Worm (Caenorhabditis elegans): Measurements from ENCODE around the gene ZK105.11.

ZK105.11 gene

ce11 chrV:7708525-7708924 lies at the start of gene ZK105.11:
Gene ZK105.11, minus strand, starts transcription at chrV:7708625.
- no peak for TF ChIP-seq sdz-12 (GFP tag; optimal IDR thresholded peaks at IDR 0.05)
- no peak for TF ChIP-seq ceh-28 (tag; optimal IDR thresholded peaks at IDR 0.05)
- TF ChIP-seq Y75B8A.6 (GFP tag; IDR thresholded peaks at IDR 0.05) = no peak
- no peak for TF ChIP-seq attf-4 (tag; optimal IDR thresholded peaks at IDR 0.05)
- TF ChIP-seq lsy-2 (tag; optimal IDR thresholded peaks at IDR 0.05) = no peak
- no peak for TF ChIP-seq spr-1 (tag; optimal IDR thresholded peaks at IDR 0.05)
- no peak for TF ChIP-seq snpc-1.2 (GFP tag; IDR thresholded peaks at IDR 0.05)
- TF ChIP-seq mes-2 (tag; optimal IDR thresholded peaks at IDR 0.05; ENCODE audit: poor library complexity, severe bottlenecking) = no peak
- no peak for TF ChIP-seq ctbp-1 (GFP tag; IDR thresholded peaks at IDR 0.05)
- TF ChIP-seq ceh-62 (tag; optimal IDR thresholded peaks at IDR 0.05) = no peak
- TF ChIP-seq Y5F2A.4 (GFP tag; optimal IDR thresholded peaks at IDR 0.05) = no peak

- TF ChIP-seq mdt-29 (GFP tag; IDR thresholded peaks at IDR 0.05) = no peak
- no peak for TF ChIP-seq snpc-1.2 (GFP tag; IDR thresholded peaks at IDR 0.05)
- no peak for TF ChIP-seq ceh-82 (tag; optimal IDR thresholded peaks at IDR 0.05)
- no peak for TF ChIP-seq zfp-2 (tag; optimal IDR thresholded peaks at IDR 0.05)
- TF ChIP-seq daf-16 (GFP tag; optimal IDR thresholded peaks at IDR 0.05) = no peak
- TF ChIP-seq daf-16 (tag; optimal IDR thresholded peaks at IDR 0.05) = peak; percentile 56
- no peak for TF ChIP-seq dmd-9 (GFP tag; IDR thresholded peaks at IDR 0.05)
- peak; percentile 38 for TF ChIP-seq pqm-1 (tag; optimal IDR thresholded peaks at IDR 0.05)
- TF ChIP-seq hlh-11 (tag; optimal IDR thresholded peaks at IDR 0.05) = no peak
- TF ChIP-seq nhr-77 (tag; optimal IDR thresholded peaks at IDR 0.05) = no peak
- no peak for TF ChIP-seq ama-1 (optimal IDR thresholded peaks at IDR 0.05)
- no peak for TF ChIP-seq R02D3.7 (tag; optimal IDR thresholded peaks at IDR 0.05)
These were observed 47.6 kb upstream of the ZK105.11 start for ce11 chrV:7755991-7756390.

- TF ChIP-seq lin-1 (GFP tag; IDR thresholded peaks at IDR 0.05) (no peak), saeg-2 (GFP tag; IDR thresholded peaks at IDR 0.05) (no peak), zfp-3 (GFP tag; conservative IDR thresholded peaks at IDR 0.05) (no peak), lin-13 (GFP tag; optimal IDR thresholded peaks at IDR 0.05) (no peak), nhr-76 (tag; optimal IDR thresholded peaks at IDR 0.05) (no peak), spr-1 (tag; optimal IDR thresholded peaks at IDR 0.05) (no peak), mep-1 (tag; optimal IDR thresholded peaks at IDR 0.05) (no peak), ceh-82 (tag; optimal IDR thresholded peaks at IDR 0.05) (no peak), Y48G9A.11 (GFP tag; IDR thresholded peaks at IDR 0.05) (no peak), nhr-42 (GFP tag; IDR thresholded peaks at IDR 0.05) (no peak)
These were observed 46.1 kb upstream of the ZK105.11 start, which contains the start of gene T05B11.4 for ce11 chrV:7754557-7754956. Gene T05B11.4, minus strand, starts transcription at chrV:7754657.

ce11 chrV:7749708-7750107 lies 41.3 kb upstream of the ZK105.11 start:
- no peak for TF ChIP-seq ZK546.5 (tag; optimal IDR thresholded peaks at IDR 0.05)
- no peak for TF ChIP-seq ztf-11 (tag; optimal IDR thresholded peaks at IDR 0.05)
- no peak for TF ChIP-seq zag-1 (tag; optimal IDR thresholded peaks at IDR 0.05)
- TF ChIP-seq daf-16 (GFP tag; optimal IDR thresholded peaks at IDR 0.05) = peak in 1 of 2 experiments; percentile 15
- TF ChIP-seq daf-16 (tag; optimal IDR thresholded peaks at IDR 0.05) = no peak
- no peak for TF ChIP-seq daf-12 (tag; optimal IDR thresholded peaks at IDR 0.05)
- no peak for TF ChIP-seq nhr-102 (tag; optimal IDR thresholded peaks at IDR 0.05)
- TF ChIP-seq mxl-3 (GFP tag; optimal IDR thresholded peaks at IDR 0.05) = no peak
- TF ChIP-seq dmd-6 (GFP tag; IDR thresholded peaks at IDR 0.05) = peak; percentile 56
- TF ChIP-seq hlh-11 (tag; optimal IDR thresholded peaks at IDR 0.05) = peak; percentile 23
- TF ChIP-seq tra-1 (GFP tag; IDR thresholded peaks at IDR 0.05) = peak; percentile 46; the same call in 1 of the 2 replicates
- TF ChIP-seq ZK337.2 (GFP tag; IDR thresholded peaks at IDR 0.05) = no peak
- TF ChIP-seq ceh-32 (tag; optimal IDR thresholded peaks at IDR 0.05; ENCODE audit: poor library complexity) = no peak
